Worm (Caenorhabditis elegans): Measurements from ENCODE around the gene clhm-1.

The clhm-1 gene

ce11 chrII:6821832-6822231 is 49.0 kb downstream of the clhm-1 start:
- TF ChIP-seq pha-4 (tag; optimal IDR thresholded peaks at IDR 0.05) (peak; percentile 44), eor-1 (tag; optimal IDR thresholded peaks at IDR 0.05) (no peak), fkh-2 (tag; optimal IDR thresholded peaks at IDR 0.05) (no peak), nfya-1 (tag; optimal IDR thresholded peaks at IDR 0.05; ENCODE audit: insufficient read depth) (no peak), elt-3 (tag; optimal IDR thresholded peaks at IDR 0.05) (peak in 1 of 3 experiments; percentile 51), pqm-1 (tag; optimal IDR thresholded peaks at IDR 0.05) (peak; percentile 95), nhr-28 (tag; optimal IDR thresholded peaks at IDR 0.05) (no peak), jun-1 (tag; optimal IDR thresholded peaks at IDR 0.05) (peak; percentile 32), ceh-16 (tag; optimal IDR thresholded peaks at IDR 0.05) (no peak), lin-15B (tag; optimal IDR thresholded peaks at IDR 0.05) (no peak), nhr-67 (tag; optimal IDR thresholded peaks at IDR 0.05) (no peak), snpc-4 (tag; optimal IDR thresholded peaks at IDR 0.05) (no peak), elt-2 (tag; optimal IDR thresholded peaks at IDR 0.05) (peak; percentile 88)

- TF ChIP-seq elt-1 (tag; optimal IDR thresholded peaks at IDR 0.05) (peak; percentile 93), lin-15B (tag; optimal IDR thresholded peaks at IDR 0.05) (no peak), tbx-2 (tag; optimal IDR thresholded peaks at IDR 0.05) (no peak), nhr-25 (tag; optimal IDR thresholded peaks at IDR 0.05) (peak; percentile 91), nfya-1 (tag; optimal IDR thresholded peaks at IDR 0.05; ENCODE audit: insufficient read depth) (no peak), lsy-12 (tag; optimal IDR thresholded peaks at IDR 0.05) (no peak), nhr-23 (tag; optimal IDR thresholded peaks at IDR 0.05) (peak; percentile 61), nhr-28 (tag; optimal IDR thresholded peaks at IDR 0.05) (no peak), elt-3 (tag; optimal IDR thresholded peaks at IDR 0.05) (peak in 1 of 3 experiments; percentile 40), R02D3.7 (tag; optimal IDR thresholded peaks at IDR 0.05) (no peak), unc-62 (GFP tag; optimal IDR thresholded peaks at IDR 0.05) (peak; percentile 87), ceh-16 (tag; optimal IDR thresholded peaks at IDR 0.05) (peak; percentile 12), mdl-1 (tag; optimal IDR thresholded peaks at IDR 0.05) (no peak), nhr-67 (tag; optimal IDR thresholded peaks at IDR 0.05) (no peak), unc-39 (tag; optimal IDR thresholded peaks at IDR 0.05) (no peak), fos-1 (tag; optimal IDR thresholded peaks at IDR 0.05) (no peak)
These were observed 49.7 kb downstream of the clhm-1 start for ce11 chrII:6821118-6821517.

- no peak for TF ChIP-seq fkh-2 (tag; optimal IDR thresholded peaks at IDR 0.05)
- TF ChIP-seq fkh-10 (GFP tag; optimal IDR thresholded peaks at IDR 0.05): no peak
- TF ChIP-seq pha-4 (tag; optimal IDR thresholded peaks at IDR 0.05): no peak
- TF ChIP-seq lin-39 (tag; optimal IDR thresholded peaks at IDR 0.05): peak; percentile 35
- TF ChIP-seq unc-39 (tag; optimal IDR thresholded peaks at IDR 0.05): no peak
- TF ChIP-seq nfya-1 (tag; optimal IDR thresholded peaks at IDR 0.05; ENCODE audit: insufficient read depth): peak; percentile 18
- no peak for TF ChIP-seq elt-3 (tag; optimal IDR thresholded peaks at IDR 0.05)
These were observed 50.4 kb downstream of the clhm-1 start for ce11 chrII:6820278-6820971.

All from whole organism, L3 larva.